Worm (Caenorhabditis elegans) whole organism, L4/young adult: ENCODE results near the gene sedl-1.

Experiments used
- W03F9.2 ChIP-seq: fragments of 150-350 bp; optimal IDR thresholded peaks from 2 replicates; lab custom pipeline; 2014; ENCODE audit warnings: missing biosample characterization, missing genetic modification characterization
- him-1 ChIP-seq: sonication (generic microtip); optimal IDR thresholded peaks from 2 replicates; lab custom pipeline; 2016; ENCODE audit warnings: missing genotype, missing genetic modification reagents, missing genetic modification characterization, missing compliant biosample characterization

- TF ChIP-seq him-1, result no peak
- TF ChIP-seq W03F9.2 (tag; lab: Kevin White, UChicago), result no peak
Observed at ce11 chrX:1480564-1480963, 40.5 kb upstream of the sedl-1 start.
